Worm (Caenorhabditis elegans): Measurements from ENCODE around the gene F18A1.1.

Gene F18A1.1

ce11 chrII:7669409-7669808 is 15.3 kb upstream of the F18A1.1 start:
- TF ChIP-seq W03F9.2 (tag; optimal IDR thresholded peaks at IDR 0.05) (no peak), dao-5 (tag; optimal IDR thresholded peaks at IDR 0.05) (no peak), him-1 (tag; optimal IDR thresholded peaks at IDR 0.05) (no peak)

ce11 chrII:7670039-7670438 is 14.7 kb upstream of the F18A1.1 start:
- TF ChIP-seq him-1 (tag; optimal IDR thresholded peaks at IDR 0.05) (no peak), dao-5 (tag; optimal IDR thresholded peaks at IDR 0.05) (no peak), W03F9.2 (tag; optimal IDR thresholded peaks at IDR 0.05) (no peak)

ce11 chrII:7671705-7672104 is 13.0 kb upstream of the F18A1.1 start, which contains the start of gene lir-1:
lir-1 (plus strand) TSS chrII:7672005.
- TF ChIP-seq him-1 (tag; optimal IDR thresholded peaks at IDR 0.05): no peak
- TF ChIP-seq dao-5 (tag; optimal IDR thresholded peaks at IDR 0.05): no peak
- no peak for TF ChIP-seq W03F9.2 (tag; optimal IDR thresholded peaks at IDR 0.05)

ce11 chrII:7675752-7676151 is 8.9 kb upstream of the F18A1.1 start:
- TF ChIP-seq W03F9.2 (tag; optimal IDR thresholded peaks at IDR 0.05) (no peak), dao-5 (tag; optimal IDR thresholded peaks at IDR 0.05) (no peak), him-1 (tag; optimal IDR thresholded peaks at IDR 0.05) (no peak)

ce11 chrII:7676307-7676905 is 8.3 kb upstream of the F18A1.1 start:
- TF ChIP-seq W03F9.2 (tag; optimal IDR thresholded peaks at IDR 0.05) (no peak), him-1 (tag; optimal IDR thresholded peaks at IDR 0.05) (no peak), dao-5 (tag; optimal IDR thresholded peaks at IDR 0.05) (no peak)

- no peak for TF ChIP-seq W03F9.2 (tag; optimal IDR thresholded peaks at IDR 0.05)
- TF ChIP-seq dao-5 (tag; optimal IDR thresholded peaks at IDR 0.05): no peak
- TF ChIP-seq him-1 (tag; optimal IDR thresholded peaks at IDR 0.05): no peak
Measured at ce11 chrII:7678512-7678911, 6.2 kb upstream of the F18A1.1 start.

- TF ChIP-seq dao-5 (tag; optimal IDR thresholded peaks at IDR 0.05) (no peak), him-1 (tag; optimal IDR thresholded peaks at IDR 0.05) (no peak), W03F9.2 (tag; optimal IDR thresholded peaks at IDR 0.05) (no peak)
Measured at ce11 chrII:7679499-7680012, 5.1 kb upstream of the F18A1.1 start.

- TF ChIP-seq him-1 (tag; optimal IDR thresholded peaks at IDR 0.05) (no peak), W03F9.2 (tag; optimal IDR thresholded peaks at IDR 0.05) (no peak), dao-5 (tag; optimal IDR thresholded peaks at IDR 0.05) (no peak)
Measured at ce11 chrII:7681898-7682297, 2.8 kb upstream of the F18A1.1 start, which contains the start of gene lin-26. lin-26 (plus strand) TSS chrII:7682198.

- no peak for TF ChIP-seq W03F9.2 (tag; optimal IDR thresholded peaks at IDR 0.05)
Measured at ce11 chrII:7682488-7682887, 2.2 kb upstream of the F18A1.1 start.

ce11 chrII:7690384-7690783 is 5.7 kb downstream of the F18A1.1 start, which contains the start of gene pid-1:
pid-1 (minus strand) TSS chrII:7690556.
- no peak for TF ChIP-seq dao-5 (tag; optimal IDR thresholded peaks at IDR 0.05)
- TF ChIP-seq him-1 (tag; optimal IDR thresholded peaks at IDR 0.05): no peak
- no peak for TF ChIP-seq W03F9.2 (tag; optimal IDR thresholded peaks at IDR 0.05)

- TF ChIP-seq W03F9.2 (tag; optimal IDR thresholded peaks at IDR 0.05) (no peak), dao-5 (tag; optimal IDR thresholded peaks at IDR 0.05) (no peak), him-1 (tag; optimal IDR thresholded peaks at IDR 0.05) (no peak)
Measured at ce11 chrII:7693929-7694328, 9.2 kb downstream of the F18A1.1 start, which contains the start of gene nhx-2. nhx-2 (minus strand) TSS chrII:7693957.

ce11 chrII:7694745-7695144 is 10.1 kb downstream of the F18A1.1 start:
- TF ChIP-seq him-1 (tag; optimal IDR thresholded peaks at IDR 0.05) (no peak), W03F9.2 (tag; optimal IDR thresholded peaks at IDR 0.05) (no peak), dao-5 (tag; optimal IDR thresholded peaks at IDR 0.05) (no peak)

ce11 chrII:7695636-7696035 is 10.9 kb downstream of the F18A1.1 start:
- no peak for TF ChIP-seq W03F9.2 (tag; optimal IDR thresholded peaks at IDR 0.05)
- no peak for TF ChIP-seq him-1 (tag; optimal IDR thresholded peaks at IDR 0.05)
- no peak for TF ChIP-seq dao-5 (tag; optimal IDR thresholded peaks at IDR 0.05)

- no peak for TF ChIP-seq dao-5 (tag; optimal IDR thresholded peaks at IDR 0.05)
- TF ChIP-seq him-1 (tag; optimal IDR thresholded peaks at IDR 0.05): no peak
- no peak for TF ChIP-seq W03F9.2 (tag; optimal IDR thresholded peaks at IDR 0.05)
Measured at ce11 chrII:7697156-7697555, 12.5 kb downstream of the F18A1.1 start.

ce11 chrII:7698406-7698805 is 13.7 kb downstream of the F18A1.1 start, which contains the start of gene B0495.5:
B0495.5 (minus strand) TSS chrII:7698506.
- no peak for TF ChIP-seq W03F9.2 (tag; optimal IDR thresholded peaks at IDR 0.05)
- TF ChIP-seq him-1 (tag; optimal IDR thresholded peaks at IDR 0.05): no peak
- TF ChIP-seq dao-5 (tag; optimal IDR thresholded peaks at IDR 0.05): no peak
